Worm (Caenorhabditis elegans) whole organism, L2 larva: Measurements from ENCODE around the gene C25F9.4.

Experiments used
- C34F6.9 ChIP-seq: fragments of 150-350 bp; optimal IDR thresholded peaks from 2 replicates; lab custom pipeline; 2014; ENCODE audit warnings: missing biosample characterization, missing genetic modification characterization
- F13H6.1 ChIP-seq: sonication (generic microtip); optimal IDR thresholded peaks from 2 replicates; lab custom pipeline; 2016; ENCODE audit warnings: missing genetic modification characterization, missing compliant biosample characterization
- Y55F3AM.14 ChIP-seq: fragments of 200-800 bp; sonication (Bioruptor generic); optimal IDR thresholded peaks from 2 replicates; lab custom pipeline; 2018; ENCODE audit warnings: mild to moderate bottlenecking, missing genetic modification characterization, missing compliant biosample characterization
- ZK546.5 ChIP-seq: sonication (generic microtip); optimal IDR thresholded peaks from 2 replicates; lab custom pipeline; 2017; ENCODE audit warnings: missing biosample characterization, missing genetic modification characterization
- aly-2 ChIP-seq: fragments of 150-350 bp; optimal IDR thresholded peaks from 2 replicates; lab custom pipeline; 2014; ENCODE audit warnings: missing biosample characterization, missing genetic modification characterization
- blmp-1 ChIP-seq: sonication (generic microtip); optimal IDR thresholded peaks from 2 replicates; lab custom pipeline; 2017; ENCODE audit warnings: missing genetic modification characterization, mild to moderate bottlenecking, missing compliant biosample characterization, antibody characterized with exemption, moderate library complexity; ENCODE audit not compliant: insufficient read depth
- crh-2 ChIP-seq: sonication (generic microtip); optimal IDR thresholded peaks from 2 replicates; lab custom pipeline; 2017; ENCODE audit warnings: missing biosample characterization, missing genetic modification characterization
- dmd-4 ChIP-seq: sonication (generic microtip); optimal IDR thresholded peaks from 2 replicates; lab custom pipeline; 2017; ENCODE audit warnings: missing biosample characterization, missing genetic modification characterization
- egl-27 ChIP-seq: sonication (generic microtip); optimal IDR thresholded peaks from 3 replicates; lab custom pipeline; 2017; ENCODE audit warnings: missing biosample characterization, missing genetic modification reagents, missing genetic modification characterization
- elt-1 ChIP-seq: fragments of 150-350 bp; optimal IDR thresholded peaks from 2 replicates; lab custom pipeline; 2014; ENCODE audit warnings: missing biosample characterization, missing genetic modification characterization
- elt-3 ChIP-seq: sonication (generic microtip); optimal IDR thresholded peaks from 2 replicates; lab custom pipeline; 2017; ENCODE audit warnings: missing biosample characterization, missing genetic modification characterization
- fos-1 ChIP-seq: fragments of 150-350 bp; optimal IDR thresholded peaks from 2 replicates; lab custom pipeline; 2014; ENCODE audit warnings: missing biosample characterization, missing genetic modification characterization
- lin-11 ChIP-seq: fragments of 150-350 bp; sonication (generic microtip); optimal IDR thresholded peaks from 2 replicates; lab custom pipeline; 2014; ENCODE audit warnings: missing biosample characterization, missing genetic modification characterization, inconsistent platforms, mixed read lengths
- lin-13 ChIP-seq: fragments of 150-350 bp; optimal IDR thresholded peaks from 2 replicates; lab custom pipeline; 2014; ENCODE audit warnings: missing biosample characterization, missing genetic modification reagents, missing genetic modification characterization
- lin-39 ChIP-seq: fragments of 150-350 bp; optimal IDR thresholded peaks from 2 replicates; lab custom pipeline; 2014; ENCODE audit warnings: missing biosample characterization, missing genetic modification reagents, missing genetic modification characterization
- lsy-2 ChIP-seq, 2 experiments: fragments of 150-350 bp in 1 of 2; sonication (generic microtip) in 1 of 2; optimal IDR thresholded peaks; 2 replicates each; lab custom pipeline; 2014 to 2017; ENCODE audit warnings: missing biosample characterization in 2 of 2, missing genetic modification characterization in 2 of 2
- mab-5 ChIP-seq: fragments of 150-350 bp; optimal IDR thresholded peaks from 2 replicates; lab custom pipeline; 2014; ENCODE audit warnings: missing biosample characterization, missing genetic modification characterization
- mbf-1 ChIP-seq: sonication (generic microtip); optimal IDR thresholded peaks from 2 replicates; lab custom pipeline; 2017; ENCODE audit warnings: missing biosample characterization, missing genetic modification characterization
- nhr-10 ChIP-seq: sonication (generic microtip); optimal IDR thresholded peaks from 2 replicates; lab custom pipeline; 2017; ENCODE audit warnings: missing biosample characterization, missing genetic modification characterization
- nhr-11 ChIP-seq: fragments of 150-350 bp; optimal IDR thresholded peaks from 2 replicates; lab custom pipeline; 2014; ENCODE audit warnings: missing biosample characterization, missing genetic modification characterization
- nhr-129 ChIP-seq: fragments of 150-350 bp; optimal IDR thresholded peaks from 2 replicates; lab custom pipeline; 2014; ENCODE audit warnings: missing biosample characterization, missing genetic modification characterization
- nhr-21 ChIP-seq: fragments of 150-350 bp; optimal IDR thresholded peaks from 2 replicates; lab custom pipeline; 2014; ENCODE audit warnings: missing biosample characterization, missing genetic modification characterization
- nhr-237 ChIP-seq: fragments of 150-350 bp; optimal IDR thresholded peaks from 2 replicates; lab custom pipeline; 2014; ENCODE audit warnings: missing biosample characterization, missing genetic modification characterization
- nhr-25 ChIP-seq: fragments of 150-350 bp; sonication (generic microtip); optimal IDR thresholded peaks from 3 replicates; lab custom pipeline; 2014; ENCODE audit warnings: missing biosample characterization, missing genetic modification characterization
- nhr-6 ChIP-seq: fragments of 150-350 bp; optimal IDR thresholded peaks from 2 replicates; lab custom pipeline; 2014; ENCODE audit warnings: missing biosample characterization, missing genetic modification characterization
- peb-1 ChIP-seq: fragments of 150-350 bp; optimal IDR thresholded peaks from 2 replicates; lab custom pipeline; 2014; ENCODE audit warnings: missing biosample characterization, missing genetic modification characterization
- sem-4 ChIP-seq: fragments of 150-350 bp; optimal IDR thresholded peaks from 2 replicates; lab custom pipeline; 2014; ENCODE audit warnings: missing biosample characterization, missing genetic modification reagents, missing genetic modification characterization
- sma-3 ChIP-seq: sonication (generic microtip); optimal IDR thresholded peaks from 2 replicates; lab custom pipeline; 2016; ENCODE audit warnings: missing genetic modification reagents, missing genetic modification characterization, missing compliant biosample characterization
- snpc-4 ChIP-seq: fragments of 150-350 bp; optimal IDR thresholded peaks from 2 replicates; lab custom pipeline; 2014; ENCODE audit warnings: missing biosample characterization, missing genetic modification characterization
- unc-39 ChIP-seq: fragments of 150-350 bp; optimal IDR thresholded peaks from 2 replicates; lab custom pipeline; 2014; ENCODE audit warnings: missing biosample characterization, missing genetic modification characterization
- unc-55 ChIP-seq: fragments of 150-350 bp; sonication (generic microtip); optimal IDR thresholded peaks from 3 replicates; lab custom pipeline; 2014; ENCODE audit warnings: missing biosample characterization, missing genetic modification reagents, missing genetic modification characterization
- unc-62 ChIP-seq: fragments of 150-350 bp; optimal IDR thresholded peaks from 2 replicates; lab custom pipeline; 2014; ENCODE audit warnings: missing biosample characterization, missing genetic modification reagents, missing genetic modification characterization
- zag-1 ChIP-seq: fragments of 150-350 bp; optimal IDR thresholded peaks from 2 replicates; lab custom pipeline; 2014; ENCODE audit warnings: missing biosample characterization, missing genetic modification characterization
- ztf-11 ChIP-seq: sonication (generic microtip); optimal IDR thresholded peaks from 2 replicates; lab custom pipeline; 2017; ENCODE audit warnings: missing biosample characterization, missing genetic modification characterization
- ztf-4 ChIP-seq: fragments of 150-350 bp; optimal IDR thresholded peaks from 2 replicates; lab custom pipeline; 2014; ENCODE audit warnings: missing biosample characterization, missing genetic modification characterization

The C25F9.4 gene

DNA sequence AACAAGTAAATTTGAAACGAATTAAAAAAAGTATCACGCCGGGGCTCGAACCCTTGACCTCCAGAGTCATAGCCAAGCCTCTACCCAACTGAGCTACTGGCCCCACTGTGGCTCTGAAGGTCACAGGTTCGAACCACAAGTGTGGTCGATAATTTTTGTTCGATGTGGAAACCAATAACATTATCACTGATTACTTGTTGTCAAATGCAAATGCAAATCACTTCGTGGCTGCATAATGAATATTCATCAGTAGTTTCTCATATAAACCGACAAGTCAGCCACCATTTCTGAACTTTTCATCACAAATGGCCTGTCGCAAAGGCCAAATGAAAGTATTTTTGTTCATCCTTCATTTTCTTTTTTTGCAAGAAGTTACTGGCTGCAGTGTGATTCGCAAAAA lies 21.6 kb downstream of the C25F9.4 start, which contains the start of gene C25F9.8:
TSS of gene C25F9.8 (plus strand) at position 301 of the 400 bp plus-strand sequence.
- TF ChIP-seq nhr-10 (tag; lab: Kevin White, UChicago) (no peak), fos-1 (tag; lab: Kevin White, UChicago) (no peak), C34F6.9 (tag; lab: Kevin White, UChicago) (no peak), sem-4 (tag; lab: Kevin White, UChicago) (no peak), F13H6.1 (tag; lab: Kevin White, UChicago) (no peak), mab-5 (tag; lab: Kevin White, UChicago) (no peak), egl-27 (tag; lab: Kevin White, UChicago) (no peak), nhr-6 (no peak), elt-3 (tag; lab: Kevin White, UChicago) (no peak), nhr-21 (no peak), aly-2 (tag; lab: Kevin White, UChicago) (no peak)

DNA sequence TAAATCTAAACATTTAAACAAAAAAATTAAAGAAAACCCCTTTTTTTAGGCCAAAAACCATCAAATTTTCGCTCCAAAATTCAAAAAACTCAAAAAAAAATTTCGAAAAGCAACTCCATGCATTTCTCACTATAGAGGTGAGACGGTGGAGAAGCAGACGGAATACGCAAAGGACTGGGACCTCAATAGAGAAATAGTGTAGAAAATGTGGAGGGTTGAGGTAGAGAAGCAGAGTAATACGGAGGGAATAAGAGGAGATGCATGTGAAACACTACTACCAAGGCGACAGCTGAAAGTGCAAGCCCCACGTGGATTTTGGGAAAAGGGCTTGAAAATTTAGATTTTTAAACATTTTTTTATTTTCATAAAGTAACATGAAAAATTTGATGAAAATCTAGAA lies 25.1 kb downstream of the C25F9.4 start:
- TF ChIP-seq nhr-25 (tag; lab: Kevin White, UChicago) (no peak), nhr-6 (no peak), nhr-129 (peak; percentile 10), crh-2 (tag; lab: Kevin White, UChicago) (peak; percentile 14), lsy-2 (tag; optimal IDR thresholded peaks at IDR 0.05; lab: Kevin White, UChicago) (peak in 1 of 2 experiments; percentile 33), unc-55 (GFP tag; lab: Kevin White, UChicago) (peak; percentile 57), C34F6.9 (tag; lab: Kevin White, UChicago) (peak; percentile 20)

DNA sequence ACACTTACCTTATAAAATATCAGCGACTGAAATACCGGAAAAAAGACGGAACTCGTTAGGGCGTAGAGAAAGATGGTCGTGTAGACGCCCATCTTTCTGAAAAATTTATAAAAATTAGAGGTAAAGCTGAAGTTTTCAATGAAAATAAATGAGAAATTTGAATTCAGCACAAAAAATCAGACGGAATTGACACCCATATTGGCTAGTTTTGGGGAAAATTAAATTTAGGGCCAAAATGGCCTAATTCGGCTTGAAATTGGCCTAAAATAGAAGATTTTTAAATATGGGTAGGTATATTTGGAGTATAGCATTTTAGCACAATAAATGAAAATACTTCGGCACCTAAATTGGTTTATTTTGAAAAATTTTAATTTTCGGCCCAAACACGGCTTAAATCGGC lies 26.3 kb downstream of the C25F9.4 start, which contains the start of gene slcr-46.2:
TSS of gene slcr-46.2 (minus strand) at position 101 of the 400 bp plus-strand sequence.
- TF ChIP-seq elt-1 (tag; lab: Kevin White, UChicago): no peak
- TF ChIP-seq dmd-4 (tag; lab: Kevin White, UChicago): no peak
- TF ChIP-seq fos-1 (tag; lab: Kevin White, UChicago): no peak
- TF ChIP-seq peb-1 (tag; lab: Kevin White, UChicago): no peak
- no peak for TF ChIP-seq nhr-237 (tag; lab: Kevin White, UChicago)
- TF ChIP-seq lin-13 (GFP tag; lab: Kevin White, UChicago): no peak
- no peak for TF ChIP-seq Y55F3AM.14 (GFP tag; lab: Kevin White, UChicago)
- no peak for TF ChIP-seq ZK546.5 (tag; lab: Kevin White, UChicago)
- no peak for TF ChIP-seq lin-39
- no peak for TF ChIP-seq snpc-4 (tag; lab: Kevin White, UChicago)
- TF ChIP-seq ztf-11: no peak
- TF ChIP-seq sem-4 (tag; lab: Kevin White, UChicago): no peak
- TF ChIP-seq unc-62 (GFP tag; lab: Kevin White, UChicago): no peak
- TF ChIP-seq unc-39: no peak

DNA sequence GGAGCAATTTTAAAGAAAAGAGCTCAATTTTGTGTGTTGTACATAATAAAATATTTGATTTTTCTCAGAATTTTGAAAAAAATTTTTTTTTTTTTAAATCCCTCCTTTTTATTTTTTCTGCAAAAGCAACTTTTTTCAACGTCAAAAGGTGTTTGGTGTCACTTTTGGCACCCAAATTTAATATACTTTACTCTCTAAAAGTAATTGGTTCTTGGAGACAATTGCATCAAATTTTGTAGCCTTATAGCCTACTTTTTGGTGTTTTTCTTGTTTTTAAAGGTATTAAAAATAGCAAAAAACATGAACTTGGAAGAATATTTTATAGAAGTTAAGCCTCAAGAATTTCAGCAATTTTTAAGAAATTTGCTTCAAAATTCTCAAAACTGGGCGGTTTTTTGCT lies 35.4 kb downstream of the C25F9.4 start, which contains the start of gene srw-84:
TSS of gene srw-84 (plus strand) at position 301 of the 400 bp plus-strand sequence.
- TF ChIP-seq elt-3 (tag; lab: Kevin White, UChicago): no peak
- TF ChIP-seq sma-3 (GFP tag; lab: Kevin White, UChicago): no peak
- no peak for TF ChIP-seq mab-5 (tag; lab: Kevin White, UChicago)
- TF ChIP-seq nhr-21: no peak
- TF ChIP-seq lin-13 (GFP tag; lab: Kevin White, UChicago): no peak
- TF ChIP-seq zag-1 (tag; lab: Kevin White, UChicago): no peak
- TF ChIP-seq nhr-25 (tag; lab: Kevin White, UChicago): no peak
- TF ChIP-seq unc-62 (GFP tag; lab: Kevin White, UChicago): no peak
- no peak for TF ChIP-seq ZK546.5 (tag; lab: Kevin White, UChicago)
- TF ChIP-seq mbf-1 (tag; lab: Kevin White, UChicago): no peak
- no peak for TF ChIP-seq lin-11 (tag; lab: Kevin White, UChicago)
- no peak for TF ChIP-seq unc-39
- no peak for TF ChIP-seq fos-1 (tag; lab: Kevin White, UChicago)
- TF ChIP-seq ztf-4 (tag; lab: Kevin White, UChicago): no peak
- TF ChIP-seq blmp-1 (tag; lab: Kevin White, UChicago): no peak
- TF ChIP-seq nhr-11 (tag; lab: Kevin White, UChicago): no peak
